Fruit fly (Drosophila melanogaster) whole organism, larva: Measurements from ENCODE around the gene mof.

ENCODE experiments used
- noc ChIP-seq: fragments of 200-800 bp; sonication (Bioruptor generic); optimal IDR thresholded peaks from 3 replicates; lab custom pipeline; 2019; ENCODE audit warnings: missing biosample characterization, mild to moderate bottlenecking, missing genetic modification characterization, moderate library complexity

mof gene

DNA sequence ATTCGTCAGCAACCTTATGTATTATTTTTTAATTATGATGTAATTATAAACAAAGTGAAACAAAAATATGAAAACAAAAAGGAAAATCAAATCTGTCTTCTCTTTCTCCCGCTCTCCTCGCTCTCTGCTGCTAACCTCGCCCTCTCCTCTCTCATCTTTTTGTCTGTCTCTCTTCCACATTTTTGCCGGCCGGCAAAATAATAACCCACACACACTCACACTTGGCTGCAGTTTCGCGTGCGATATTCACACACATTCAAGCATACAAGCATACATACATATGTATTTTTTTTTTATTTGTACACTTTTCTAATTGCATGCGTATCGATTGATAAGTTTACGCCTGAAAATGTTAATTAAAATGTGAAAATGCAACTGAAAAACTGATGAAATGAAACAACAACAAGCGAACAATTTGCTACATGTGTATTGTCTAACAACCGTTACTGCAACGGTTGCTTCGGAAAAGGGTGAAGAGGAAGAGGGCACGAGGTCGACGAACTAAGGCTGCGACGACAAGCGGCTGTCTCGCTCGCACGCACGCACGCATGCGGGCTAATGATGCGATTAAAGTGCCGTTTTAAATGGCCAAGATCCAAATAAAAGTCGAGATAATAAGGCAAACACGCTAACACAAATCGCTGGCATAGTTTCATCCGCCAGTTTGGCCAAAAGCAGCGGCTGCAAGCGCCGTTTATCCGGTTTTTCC, 27.9 kb upstream of the mof start:
- TF ChIP-seq noc (tag; lab: Kevin White, UChicago), result no peak

DNA sequence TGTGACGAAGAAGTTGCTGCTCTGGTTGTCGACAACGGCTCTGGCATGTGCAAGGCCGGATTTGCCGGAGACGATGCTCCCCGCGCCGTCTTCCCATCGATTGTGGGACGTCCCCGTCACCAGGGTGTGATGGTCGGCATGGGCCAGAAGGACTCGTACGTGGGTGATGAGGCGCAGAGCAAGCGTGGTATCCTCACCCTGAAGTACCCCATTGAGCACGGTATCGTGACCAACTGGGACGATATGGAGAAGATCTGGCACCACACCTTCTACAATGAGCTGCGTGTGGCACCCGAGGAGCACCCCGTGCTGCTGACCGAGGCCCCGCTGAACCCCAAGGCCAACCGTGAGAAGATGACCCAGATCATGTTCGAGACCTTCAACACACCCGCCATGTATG, 26.0 kb upstream of the mof start:
- no peak for TF ChIP-seq noc (tag; lab: Kevin White, UChicago)

dm6 chrX:5901628-5902213, 25.1 kb upstream of the mof start:
- peak; percentile 54 for TF ChIP-seq noc (tag; lab: Kevin White, UChicago)

dm6 chrX:5900146-5901093, 23.8 kb upstream of the mof start, which contains the start of gene Act5C:
Gene Act5C, plus strand, starts transcription at chrX:5900861.
- TF ChIP-seq noc (tag; lab: Kevin White, UChicago), result peak; percentile 84

- TF ChIP-seq noc (tag; lab: Kevin White, UChicago), result peak; percentile 16
These were observed 22.8 kb upstream of the mof start for dm6 chrX:5899241-5900145.

DNA sequence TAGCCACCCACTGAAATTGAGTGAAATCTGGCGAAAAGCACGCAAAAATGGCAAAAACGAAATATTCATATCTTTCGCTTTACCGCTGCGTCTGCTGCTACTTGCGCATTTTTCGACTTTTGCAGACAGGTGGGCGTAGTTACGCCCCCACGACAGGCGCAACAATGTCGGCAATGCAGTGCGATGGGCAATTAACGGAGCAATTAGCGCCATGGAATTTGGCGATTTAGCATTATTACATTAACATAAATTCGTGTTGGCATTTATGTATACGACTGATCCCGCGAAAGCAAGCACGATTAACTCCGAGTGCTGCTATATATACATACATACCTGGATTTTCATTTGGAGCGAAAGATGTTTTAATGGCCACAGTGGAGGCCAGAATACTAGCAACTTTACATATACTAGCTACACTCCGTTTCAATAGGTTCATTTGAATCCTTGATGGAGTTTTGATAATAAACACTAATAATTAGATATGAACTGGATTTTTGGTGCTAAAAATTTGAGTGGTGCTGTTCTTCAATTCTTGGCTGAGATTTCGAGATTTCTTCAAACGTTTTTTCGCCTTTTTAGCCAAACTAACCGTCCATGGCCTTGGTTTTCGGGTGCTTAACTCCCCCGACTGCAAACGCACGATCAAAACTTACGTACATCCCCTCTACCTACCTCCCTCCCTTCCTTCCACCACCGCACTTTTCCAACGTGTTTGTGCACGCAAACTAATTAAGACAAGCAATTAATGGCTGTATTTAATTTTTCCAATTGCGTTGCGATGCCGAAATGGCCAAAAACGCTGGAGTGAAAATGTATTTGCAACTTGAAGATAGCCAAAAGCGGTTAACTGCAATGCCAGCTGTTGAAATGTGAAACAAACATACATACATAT, 20.4 kb upstream of the mof start:
- no peak for TF ChIP-seq noc (tag; lab: Kevin White, UChicago)

DNA sequence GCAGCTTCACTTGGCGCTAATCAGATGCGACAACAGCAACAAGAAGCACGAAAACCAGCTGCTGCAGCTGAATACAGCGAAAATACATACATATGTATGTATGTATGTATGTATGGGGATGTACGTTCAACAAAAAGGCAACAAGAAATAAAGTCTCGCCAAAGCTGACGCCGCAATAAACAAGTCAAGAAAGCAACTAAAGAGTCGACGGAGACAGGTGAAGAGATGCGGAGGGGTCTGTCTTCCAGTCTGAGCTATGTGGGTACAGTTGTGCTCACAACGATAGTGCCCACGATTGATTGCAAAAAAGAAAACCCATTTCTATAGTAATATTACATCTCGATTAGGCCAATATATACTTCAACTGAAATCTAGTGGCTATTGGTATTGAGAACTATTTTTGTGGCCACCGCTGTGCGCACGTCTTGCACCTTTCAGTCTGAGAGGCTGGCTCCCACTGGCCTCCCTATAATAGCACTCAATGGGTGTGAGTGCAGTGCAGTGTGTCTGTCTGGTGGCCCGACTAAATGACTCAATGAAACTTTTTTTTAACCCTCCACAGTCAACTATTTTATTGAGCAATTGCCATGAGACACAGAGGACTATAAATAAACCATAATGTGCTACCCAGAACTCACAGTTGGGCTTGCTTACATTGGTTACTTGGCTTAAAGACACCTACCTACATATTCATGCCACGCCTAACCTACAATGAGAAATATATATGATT, 19.3 kb upstream of the mof start:
- peak; percentile 57 for TF ChIP-seq noc (tag; lab: Kevin White, UChicago)

dm6 chrX:5894529-5895487, 18.2 kb upstream of the mof start:
- TF ChIP-seq noc (tag; lab: Kevin White, UChicago), result no peak

dm6 chrX:5893165-5893564, 16.5 kb upstream of the mof start:
- no peak for TF ChIP-seq noc (tag; lab: Kevin White, UChicago)

dm6 chrX:5892512-5892911, 15.9 kb upstream of the mof start:
- no peak for TF ChIP-seq noc (tag; lab: Kevin White, UChicago)

dm6 chrX:5891666-5892444, 15.2 kb upstream of the mof start:
- peak; percentile 82 for TF ChIP-seq noc (tag; lab: Kevin White, UChicago)
